Fruit fly (Drosophila melanogaster): ENCODE data around the gene ex.

Gene ex

DNA sequence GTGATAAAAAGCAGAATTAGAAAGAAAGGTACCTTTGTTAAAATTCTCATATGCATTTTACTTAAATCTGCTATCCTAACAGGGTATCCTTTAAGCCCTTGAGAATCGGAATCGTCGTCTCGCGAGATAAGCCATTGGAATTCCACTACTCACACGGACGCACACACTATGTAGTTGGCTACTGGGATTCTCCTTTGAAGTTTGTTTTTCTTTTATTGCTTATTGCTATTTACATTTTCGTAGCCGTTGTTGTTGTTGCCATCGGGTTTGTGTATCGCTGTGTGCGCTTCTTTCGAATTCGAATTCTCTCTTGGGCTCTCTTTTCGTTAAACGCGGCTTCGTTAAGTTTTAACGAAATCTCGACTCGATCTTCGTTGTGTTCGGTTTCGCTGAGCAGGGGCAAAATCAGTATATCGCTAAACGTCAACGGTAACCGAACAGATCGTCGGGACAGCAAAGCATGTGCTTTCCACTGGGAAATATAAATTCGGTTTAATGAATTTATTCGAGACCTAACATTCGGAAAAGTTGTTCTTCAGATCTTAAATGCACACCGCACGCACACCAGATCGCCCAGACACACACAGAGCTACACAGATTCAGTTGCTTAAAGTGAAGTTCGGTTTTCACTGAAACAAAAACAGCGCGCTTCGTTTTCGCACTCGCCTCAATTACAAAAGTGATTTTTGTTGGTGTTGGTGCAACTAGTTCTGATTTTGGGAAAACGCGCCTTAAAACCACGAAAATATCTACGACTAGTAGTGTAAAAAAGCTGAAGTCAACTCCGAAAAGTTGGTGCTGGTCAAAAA is at the start of gene ex (continued):
- no peak for TF ChIP-seq CG4424 (GFP tag; optimal IDR thresholded peaks at IDR 0.05)
- TF ChIP-seq danr (GFP tag; IDR thresholded peaks at IDR 0.05) = no peak; the same call in 1 of the 2 replicates
- peak; percentile 9 for TF ChIP-seq pnt (GFP tag; optimal IDR thresholded peaks at IDR 0.05)
- TF ChIP-seq CG13296 (GFP tag; optimal IDR thresholded peaks at IDR 0.05) = peak; percentile 89
- TF ChIP-seq wek (GFP tag; optimal IDR thresholded peaks at IDR 0.05) = peak; percentile 87
- peak; percentile 96 for TF ChIP-seq Jarid2 (GFP tag; optimal IDR thresholded peaks at IDR 0.05)
- no peak for TF ChIP-seq CG17328 (GFP tag; IDR thresholded peaks at IDR 0.05)
- no peak for TF ChIP-seq Usf (GFP tag; optimal IDR thresholded peaks at IDR 0.05)
- no peak for TF ChIP-seq D (optimal IDR thresholded peaks at IDR 0.05)
- TF ChIP-seq D (GFP tag; optimal IDR thresholded peaks at IDR 0.05) = peak; percentile 14
- TF ChIP-seq zf30C (GFP tag; optimal IDR thresholded peaks at IDR 0.05) = peak; percentile 17
- TF ChIP-seq Gug (GFP tag; IDR thresholded peaks at IDR 0.05) = no peak
- TF ChIP-seq CG18619 (GFP tag; optimal IDR thresholded peaks at IDR 0.05) = peak; percentile 68
- no peak for TF ChIP-seq crp (GFP tag; optimal IDR thresholded peaks at IDR 0.05)
- TF ChIP-seq Poxn (GFP tag; IDR thresholded peaks at IDR 0.05) = no peak
- TF ChIP-seq CG7987 (GFP tag; optimal IDR thresholded peaks at IDR 0.05) = peak; percentile 92
- peak; percentile 64 for TF ChIP-seq gem (tag; optimal IDR thresholded peaks at IDR 0.05)
- TF ChIP-seq bsh (GFP tag; optimal IDR thresholded peaks at IDR 0.05) = peak; percentile 63 to 66
- no peak for TF ChIP-seq lmd (GFP tag; IDR thresholded peaks at IDR 0.05)
- peak; percentile 74 for TF ChIP-seq CG4328 (GFP tag; optimal IDR thresholded peaks at IDR 0.05)
- peak; percentile 58 for TF ChIP-seq Atf6 (GFP tag; IDR thresholded peaks at IDR 0.05)
- peak; percentile 51 for TF ChIP-seq CG11504 (tag; optimal IDR thresholded peaks at IDR 0.05)
- TF ChIP-seq sr (GFP tag; IDR thresholded peaks at IDR 0.05) = 0 out of 3 replicates have a peak, but pooled peaks have one; percentile 21
- TF ChIP-seq MESR4 (GFP tag; optimal IDR thresholded peaks at IDR 0.05) = no peak
- no peak for TF ChIP-seq H15 (GFP tag; IDR thresholded peaks at IDR 0.05)
- no peak for TF ChIP-seq CG1832 (GFP tag; optimal IDR thresholded peaks at IDR 0.05)
- no peak for TF ChIP-seq CG7786 (GFP tag; optimal IDR thresholded peaks at IDR 0.05)
- TF ChIP-seq Side (GFP tag; optimal IDR thresholded peaks at IDR 0.05) = peak; percentile 25
- peak; percentile 39 for TF ChIP-seq twi (tag; optimal IDR thresholded peaks at IDR 0.05)
- TF ChIP-seq Xbp1 (GFP tag; optimal IDR thresholded peaks at IDR 0.05) = no peak
- peak; percentile 26 for TF ChIP-seq run (tag; optimal IDR thresholded peaks at IDR 0.05)
- TF ChIP-seq HmgZ (tag; optimal IDR thresholded peaks at IDR 0.05) = peak; percentile 65
- TF ChIP-seq mam (GFP tag; optimal IDR thresholded peaks at IDR 0.05) = no peak
- TF ChIP-seq chinmo (GFP tag; IDR thresholded peaks at IDR 0.05; ENCODE audit: partially characterized antibody) = peak; percentile 53; the same call in 1 of the 4 replicates
- no peak for TF ChIP-seq ssp (GFP tag; IDR thresholded peaks at IDR 0.05)
- TF ChIP-seq CG15696 (tag; optimal IDR thresholded peaks at IDR 0.05) = peak; percentile 67
- TF ChIP-seq CG43689 (GFP tag; IDR thresholded peaks at IDR 0.05) = no peak
- TF ChIP-seq en (GFP tag; optimal IDR thresholded peaks at IDR 0.05) = peak; percentile 7
- TF ChIP-seq Meics (GFP tag; optimal IDR thresholded peaks at IDR 0.05) = peak; percentile 72
- TF ChIP-seq scrt (GFP tag; optimal IDR thresholded peaks at IDR 0.05) = peak; percentile 56
- TF ChIP-seq YL-1 (GFP tag; optimal IDR thresholded peaks at IDR 0.05) = peak; percentile 35
- no peak for TF ChIP-seq CG11093 (GFP tag; IDR thresholded peaks at IDR 0.05)
- TF ChIP-seq stc (GFP tag; IDR thresholded peaks at IDR 0.05) = peak; percentile 66; the same call in 1 of the 2 replicates
- peak; percentile 52; the same call in 2 of the 3 replicates for TF ChIP-seq zen2 (GFP tag; IDR thresholded peaks at IDR 0.05; ENCODE audit: partially characterized antibody)
- peak; percentile 5 for TF ChIP-seq Sry-β (GFP tag; optimal IDR thresholded peaks at IDR 0.05)
- no peak; the same call in 1 of the 2 replicates for TF ChIP-seq ara (GFP tag; IDR thresholded peaks at IDR 0.05)
- peak; percentile 62 for TF ChIP-seq CG1529 (GFP tag; optimal IDR thresholded peaks at IDR 0.05)
- TF ChIP-seq bbx (GFP tag; IDR thresholded peaks at IDR 0.05; ENCODE audit: partially characterized antibody) = peak; percentile 44; the same call in 1 of the 2 replicates
- TF ChIP-seq Dref (GFP tag; IDR thresholded peaks at IDR 0.05) = no peak
